Worm (Caenorhabditis elegans): ENCODE measurements around the gene pho-12.

Gene pho-12

DNA sequence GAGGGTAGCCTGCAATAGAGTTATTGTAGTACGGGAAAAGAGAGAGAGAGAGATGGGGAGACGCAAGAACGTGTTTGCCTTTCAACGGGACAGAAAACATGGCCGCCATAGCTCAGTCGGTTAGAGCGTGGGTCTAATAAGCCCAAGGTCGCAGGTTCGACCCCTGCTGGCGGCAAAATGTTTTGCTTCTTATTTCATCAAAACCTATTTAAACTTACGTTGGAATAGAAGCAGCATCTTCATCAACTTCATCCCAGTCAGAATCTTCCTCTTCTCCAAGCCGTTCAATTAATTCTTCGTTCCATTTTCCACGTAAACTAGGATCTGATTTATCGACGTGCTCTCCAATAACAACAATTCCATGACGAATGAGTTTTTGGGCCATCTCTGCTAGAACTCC lies 27.9 kb downstream of the pho-12 start:
- TF ChIP-seq ceh-36 (tag; optimal IDR thresholded peaks at IDR 0.05) (peak; percentile 92), aly-1 (tag; optimal IDR thresholded peaks at IDR 0.05) (peak; percentile 96), hmbx-1 (tag; optimal IDR thresholded peaks at IDR 0.05) (peak; percentile 83), ama-1 (optimal IDR thresholded peaks at IDR 0.05) (peak; percentile 74), tbx-11 (GFP tag; IDR thresholded peaks at IDR 0.05) (peak; percentile 94), scrt-1 (GFP tag; IDR thresholded peaks at IDR 0.05) (peak; percentile 95), hmg-4 (GFP tag; optimal IDR thresholded peaks at IDR 0.05) (peak; percentile 98), tra-4 (tag; optimal IDR thresholded peaks at IDR 0.05) (peak; percentile 81), pes-1 (GFP tag; IDR thresholded peaks at IDR 0.05) (peak; percentile 96), hnd-1 (tag; optimal IDR thresholded peaks at IDR 0.05) (peak; percentile 79), flt-1 (GFP tag; IDR thresholded peaks at IDR 0.05) (peak; percentile 91), tbx-37 (GFP tag; conservative IDR thresholded peaks at IDR 0.05) (peak; percentile 94), B0310.2 (tag; optimal IDR thresholded peaks at IDR 0.05) (peak; percentile 94), ets-7 (tag; optimal IDR thresholded peaks at IDR 0.05) (peak; percentile 91), ceh-13 (GFP tag; optimal IDR thresholded peaks at IDR 0.05) (peak; percentile 77), sea-1 (GFP tag; conservative IDR thresholded peaks at IDR 0.05) (peak; percentile 92), F13C5.2 (tag; optimal IDR thresholded peaks at IDR 0.05) (peak; percentile 97)

DNA sequence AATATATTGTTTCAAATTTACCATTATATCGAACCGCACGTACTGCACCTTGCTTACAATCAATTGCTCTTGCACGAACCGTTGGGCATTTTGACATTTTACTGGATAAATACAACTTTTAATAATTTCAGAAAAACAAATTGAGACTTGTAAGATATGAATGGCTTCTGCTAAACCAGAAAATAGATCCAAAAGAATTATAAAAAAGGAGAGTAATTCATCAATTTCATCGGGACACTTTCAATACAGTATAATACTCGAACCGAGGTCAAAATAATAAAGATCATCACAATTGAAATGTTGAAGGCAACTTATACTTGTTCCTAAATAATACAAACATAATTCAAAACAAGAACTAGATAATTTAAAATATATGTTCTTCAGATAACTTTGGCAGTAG lies 29.0 kb downstream of the pho-12 start, which contains the start of gene wdr-83:
Gene wdr-83 (minus strand): TSS at position 101 of the 400 bp plus-strand sequence.
- no peak for TF ChIP-seq flt-1 (GFP tag; IDR thresholded peaks at IDR 0.05)
- no peak for TF ChIP-seq aly-1 (tag; optimal IDR thresholded peaks at IDR 0.05)
- no peak for TF ChIP-seq tra-4 (tag; optimal IDR thresholded peaks at IDR 0.05)
- no peak for TF ChIP-seq pes-1 (GFP tag; IDR thresholded peaks at IDR 0.05)
- TF ChIP-seq scrt-1 (GFP tag; IDR thresholded peaks at IDR 0.05) = no peak
- TF ChIP-seq hmbx-1 (tag; optimal IDR thresholded peaks at IDR 0.05) = no peak
- no peak for TF ChIP-seq ceh-13 (GFP tag; optimal IDR thresholded peaks at IDR 0.05)
- TF ChIP-seq sea-1 (GFP tag; conservative IDR thresholded peaks at IDR 0.05) = no peak
- no peak for TF ChIP-seq hmg-4 (GFP tag; optimal IDR thresholded peaks at IDR 0.05)
- no peak for TF ChIP-seq B0310.2 (tag; optimal IDR thresholded peaks at IDR 0.05)
- TF ChIP-seq F13C5.2 (tag; optimal IDR thresholded peaks at IDR 0.05) = no peak
- no peak for TF ChIP-seq ceh-36 (tag; optimal IDR thresholded peaks at IDR 0.05)

DNA sequence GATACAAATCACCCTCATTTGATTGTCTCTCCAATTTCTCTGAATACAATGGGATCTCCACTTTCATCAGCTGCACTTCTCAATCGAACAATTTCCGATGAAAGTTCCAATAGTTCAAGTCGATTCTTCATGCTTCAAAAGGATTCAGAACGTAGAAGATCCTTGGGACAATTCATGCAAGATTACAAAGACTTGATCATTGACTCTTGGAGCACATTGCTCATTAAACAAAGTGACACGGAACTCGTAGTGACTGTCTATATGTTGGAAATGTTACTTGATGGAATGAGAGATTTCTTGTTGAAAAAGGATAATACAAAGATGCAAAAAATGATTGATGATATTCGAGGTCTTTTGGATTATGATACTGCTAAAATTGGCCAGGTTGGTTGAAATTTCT lies 32.7 kb downstream of the pho-12 start:
- TF ChIP-seq ceh-13 (GFP tag; optimal IDR thresholded peaks at IDR 0.05) = no peak
- TF ChIP-seq flt-1 (GFP tag; IDR thresholded peaks at IDR 0.05) = no peak
- TF ChIP-seq tra-4 (tag; optimal IDR thresholded peaks at IDR 0.05) = no peak
- TF ChIP-seq F13C5.2 (tag; optimal IDR thresholded peaks at IDR 0.05) = no peak
- TF ChIP-seq sea-1 (GFP tag; conservative IDR thresholded peaks at IDR 0.05) = no peak
- TF ChIP-seq ets-7 (tag; optimal IDR thresholded peaks at IDR 0.05) = no peak
- TF ChIP-seq pes-1 (GFP tag; IDR thresholded peaks at IDR 0.05) = no peak
- no peak for TF ChIP-seq hnd-1 (tag; optimal IDR thresholded peaks at IDR 0.05)
- no peak for TF ChIP-seq aly-1 (tag; optimal IDR thresholded peaks at IDR 0.05)
- no peak for TF ChIP-seq B0310.2 (tag; optimal IDR thresholded peaks at IDR 0.05)
- TF ChIP-seq ama-1 (optimal IDR thresholded peaks at IDR 0.05) = no peak
- no peak for TF ChIP-seq tbx-37 (GFP tag; conservative IDR thresholded peaks at IDR 0.05)
- TF ChIP-seq tbx-11 (GFP tag; IDR thresholded peaks at IDR 0.05) = no peak
- TF ChIP-seq hmbx-1 (tag; optimal IDR thresholded peaks at IDR 0.05) = no peak
- no peak for TF ChIP-seq hmg-4 (GFP tag; optimal IDR thresholded peaks at IDR 0.05)
- TF ChIP-seq ceh-36 (tag; optimal IDR thresholded peaks at IDR 0.05) = no peak
- TF ChIP-seq scrt-1 (GFP tag; IDR thresholded peaks at IDR 0.05) = no peak

DNA sequence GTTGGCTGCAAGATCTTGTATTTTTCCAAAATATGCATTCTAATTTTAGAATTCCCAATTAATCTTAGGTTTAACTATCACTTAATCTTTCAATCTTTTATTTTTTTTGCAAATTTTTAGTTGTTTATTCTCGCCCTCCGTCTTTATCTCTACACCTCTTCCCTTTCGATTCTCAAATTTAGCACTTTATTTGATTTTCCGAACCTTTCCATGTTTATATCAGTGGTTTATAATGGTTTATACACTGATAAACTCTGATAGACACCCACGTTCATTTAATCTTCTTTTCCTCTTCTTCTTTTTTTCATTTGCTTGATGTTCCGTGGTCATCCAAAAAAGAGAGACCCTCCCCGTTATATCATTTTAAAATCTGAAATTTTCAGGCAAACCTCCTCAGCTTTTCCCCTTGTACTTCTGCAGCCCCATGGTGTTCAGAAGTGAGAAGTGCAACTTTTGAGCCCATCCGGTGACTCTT lies 38.2 kb downstream of the pho-12 start, which contains the start of the genes nsy-1 and F59A6.13:
Gene nsy-1 (plus strand): TSS at position 377 of the 475 bp plus-strand sequence.
Gene F59A6.13 (plus strand): TSS at position 425 of the 475 bp plus-strand sequence.
- TF ChIP-seq ama-1 (optimal IDR thresholded peaks at IDR 0.05) = no peak
- no peak for TF ChIP-seq ceh-13 (GFP tag; optimal IDR thresholded peaks at IDR 0.05)
- no peak for TF ChIP-seq sea-1 (GFP tag; conservative IDR thresholded peaks at IDR 0.05)
- no peak for TF ChIP-seq hmbx-1 (tag; optimal IDR thresholded peaks at IDR 0.05)
- no peak for TF ChIP-seq ceh-36 (tag; optimal IDR thresholded peaks at IDR 0.05)
- no peak for TF ChIP-seq aly-1 (tag; optimal IDR thresholded peaks at IDR 0.05)
- TF ChIP-seq tbx-11 (GFP tag; IDR thresholded peaks at IDR 0.05) = no peak
- TF ChIP-seq flt-1 (GFP tag; IDR thresholded peaks at IDR 0.05) = no peak
- TF ChIP-seq ets-7 (tag; optimal IDR thresholded peaks at IDR 0.05) = no peak
- TF ChIP-seq hmg-4 (GFP tag; optimal IDR thresholded peaks at IDR 0.05) = no peak
- TF ChIP-seq B0310.2 (tag; optimal IDR thresholded peaks at IDR 0.05) = no peak
- no peak for TF ChIP-seq scrt-1 (GFP tag; IDR thresholded peaks at IDR 0.05)
- TF ChIP-seq F13C5.2 (tag; optimal IDR thresholded peaks at IDR 0.05) = no peak
- no peak for TF ChIP-seq pes-1 (GFP tag; IDR thresholded peaks at IDR 0.05)
- no peak for TF ChIP-seq tra-4 (tag; optimal IDR thresholded peaks at IDR 0.05)

DNA sequence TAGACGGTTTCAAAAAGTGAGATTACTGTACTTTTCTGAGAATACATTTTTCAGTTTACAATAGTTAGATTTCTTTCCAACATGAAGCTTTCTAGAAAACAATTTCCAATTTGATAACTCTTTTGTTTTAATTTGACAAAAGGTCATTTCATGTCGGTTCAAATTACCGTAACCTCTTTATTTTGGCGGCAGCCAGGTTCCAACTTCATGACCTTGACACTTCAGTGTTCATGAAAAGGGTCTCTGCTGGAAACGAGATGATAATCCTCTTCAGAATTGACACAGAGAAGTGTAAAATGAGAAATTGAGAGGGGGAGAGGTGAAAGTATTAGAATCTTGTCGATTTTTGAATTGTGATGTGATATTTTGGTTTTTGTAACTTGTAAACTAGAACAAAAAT lies 39.1 kb downstream of the pho-12 start:
- TF ChIP-seq ets-7 (tag; optimal IDR thresholded peaks at IDR 0.05) (no peak), hmbx-1 (tag; optimal IDR thresholded peaks at IDR 0.05) (no peak), F13C5.2 (tag; optimal IDR thresholded peaks at IDR 0.05) (no peak), hnd-1 (tag; optimal IDR thresholded peaks at IDR 0.05) (no peak), ceh-36 (tag; optimal IDR thresholded peaks at IDR 0.05) (no peak), tra-4 (tag; optimal IDR thresholded peaks at IDR 0.05) (no peak), ama-1 (optimal IDR thresholded peaks at IDR 0.05) (no peak), tbx-37 (GFP tag; conservative IDR thresholded peaks at IDR 0.05) (no peak), pes-1 (GFP tag; IDR thresholded peaks at IDR 0.05) (no peak), aly-1 (tag; optimal IDR thresholded peaks at IDR 0.05) (no peak)

DNA sequence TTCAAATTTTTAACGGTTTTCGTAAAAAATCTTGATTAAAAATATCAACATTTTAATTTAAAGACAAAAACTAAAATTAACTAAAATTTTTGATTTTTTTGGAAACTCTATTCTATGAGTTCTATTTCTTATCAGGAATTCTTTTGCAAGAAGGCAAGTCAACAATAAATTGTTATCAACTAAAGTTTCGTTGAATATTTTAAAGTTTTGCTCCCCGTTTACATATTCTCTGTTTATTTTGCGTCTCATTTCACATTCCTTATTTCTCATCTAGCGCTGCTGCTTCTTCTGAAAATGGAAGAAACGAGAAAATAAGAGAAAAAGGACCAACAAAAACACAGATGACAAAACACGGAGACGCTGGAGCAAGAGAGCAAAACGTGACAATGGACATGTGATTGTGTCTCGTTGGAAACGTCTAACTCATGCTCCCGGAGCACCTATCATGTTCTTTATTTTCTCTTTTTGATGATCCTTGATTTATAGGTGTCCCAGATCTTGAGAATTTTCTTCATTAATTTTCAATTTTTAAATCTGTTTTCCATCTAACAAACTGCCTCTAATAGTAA lies 40.0 kb downstream of the pho-12 start:
- no peak for TF ChIP-seq hnd-1 (tag; optimal IDR thresholded peaks at IDR 0.05)

DNA sequence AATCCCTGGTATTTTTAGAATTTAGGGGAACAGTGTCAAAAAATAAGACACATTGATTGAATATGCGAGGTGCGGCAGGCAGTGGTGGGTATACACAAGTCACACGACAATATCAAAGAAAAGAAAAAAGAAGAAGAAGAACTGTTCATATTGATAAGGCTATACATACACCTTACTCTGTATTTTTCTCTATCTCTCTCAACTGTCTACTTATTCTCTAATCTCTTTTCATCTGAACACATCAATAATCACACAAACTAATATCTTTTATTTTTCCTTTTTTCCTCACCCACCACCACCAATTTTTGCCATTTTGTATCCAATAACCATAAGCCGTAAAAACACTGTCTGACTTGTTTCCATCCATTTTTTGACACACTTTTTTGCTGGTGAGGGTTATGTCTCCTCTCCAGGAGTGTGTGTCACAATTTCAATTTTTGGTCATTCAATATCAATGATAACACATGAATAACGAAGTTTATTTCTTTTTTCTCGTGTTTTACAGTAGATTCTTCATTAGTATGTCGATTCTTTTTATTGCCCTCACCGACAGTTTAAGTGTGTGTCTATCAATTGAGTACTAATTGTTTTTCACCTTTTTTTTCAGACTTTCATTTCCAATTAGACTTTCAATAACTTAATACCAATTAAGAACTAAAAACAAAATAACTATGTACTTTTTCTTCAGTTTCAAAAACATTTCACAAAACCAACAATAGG lies 41.1 kb downstream of the pho-12 start:
- no peak for TF ChIP-seq tra-4 (tag; optimal IDR thresholded peaks at IDR 0.05)
- no peak for TF ChIP-seq scrt-1 (GFP tag; IDR thresholded peaks at IDR 0.05)
- TF ChIP-seq B0310.2 (tag; optimal IDR thresholded peaks at IDR 0.05) = no peak

All from whole organism, early embryonic.